Fruit fly (Drosophila melanogaster) whole organism, prepupa: Measurements from ENCODE around the gene CG13771.

Experiments used
- Blimp-1 ChIP-seq: fragments of 200-800 bp; sonication (Bioruptor generic); optimal IDR thresholded peaks from 3 replicates; lab custom pipeline; 2017; ENCODE audit warnings: missing biosample characterization, missing genetic modification characterization, mild to moderate bottlenecking, moderate library complexity, missing genetic modification reagents
- CG10631 ChIP-seq: fragments of 200-800 bp; sonication (Bioruptor generic); optimal IDR thresholded peaks from 2 replicates; lab custom pipeline; 2016; ENCODE audit warnings: missing biosample characterization, missing genetic modification characterization
- CG10669 ChIP-seq: fragments of 200-800 bp; sonication (Bioruptor generic); optimal IDR thresholded peaks from 3 replicates; lab custom pipeline; 2018; ENCODE audit warnings: missing biosample characterization, mild to moderate bottlenecking, missing genetic modification characterization, moderate library complexity
- CG11294 ChIP-seq: fragments of 200-800 bp; sonication (Bioruptor generic); IDR thresholded peaks from 2 replicates; pipeline ENCODE4 v1.3.6; 2022; ENCODE audit warnings: missing biosample characterization, missing genetic modification characterization
- CG11762 ChIP-seq: fragments of 200-800 bp; sonication (Bioruptor generic); optimal IDR thresholded peaks from 3 replicates; lab custom pipeline; 2016; ENCODE audit warnings: missing biosample characterization, missing genetic modification characterization; ENCODE audit not compliant: insufficient read depth
- CG11902 ChIP-seq: fragments of 200-800 bp; sonication (Bioruptor generic); optimal IDR thresholded peaks from 3 replicates; lab custom pipeline; 2016; ENCODE audit warnings: missing biosample characterization, missing genetic modification characterization
- CG15336 ChIP-seq: fragments of 200-800 bp; sonication (Bioruptor generic); IDR thresholded peaks from 2 replicates; pipeline ENCODE4 v1.3.6; 2022; ENCODE audit warnings: missing biosample characterization, missing genetic modification characterization
- CG1621 ChIP-seq: fragments of 200-800 bp; sonication (Bioruptor generic); optimal IDR thresholded peaks from 3 replicates; lab custom pipeline; 2018; ENCODE audit warnings: missing biosample characterization, mild to moderate bottlenecking, missing genetic modification characterization
- CG3032 ChIP-seq: fragments of 200-800 bp; optimal IDR thresholded peaks from 2 replicates; lab custom pipeline; 2019; ENCODE audit warnings: missing biosample characterization, mild to moderate bottlenecking, missing genetic modification characterization, moderate library complexity
- CG32006 ChIP-seq: fragments of 200-800 bp; sonication (Bioruptor generic); optimal IDR thresholded peaks from 3 replicates; lab custom pipeline; 2017; ENCODE audit warnings: missing biosample characterization, mild to moderate bottlenecking, missing genetic modification characterization
- CG34406 ChIP-seq: fragments of 200-800 bp; sonication (Bioruptor generic); optimal IDR thresholded peaks from 3 replicates; lab custom pipeline; 2016; ENCODE audit warnings: missing biosample characterization, missing genetic modification characterization
- CG3919 ChIP-seq: fragments of 200-800 bp; sonication (Bioruptor generic); optimal IDR thresholded peaks from 3 replicates; lab custom pipeline; 2016; ENCODE audit warnings: missing biosample characterization, missing genetic modification characterization
- CG6792 ChIP-seq: fragments of 200-800 bp; sonication (Bioruptor generic); optimal IDR thresholded peaks from 3 replicates; lab custom pipeline; 2016; ENCODE audit warnings: missing biosample characterization, missing genetic modification characterization
- CG6808 ChIP-seq: fragments of 200-800 bp; sonication (Bioruptor generic); optimal IDR thresholded peaks from 3 replicates; lab custom pipeline; 2017; ENCODE audit warnings: missing biosample characterization, missing genetic modification characterization, mild to moderate bottlenecking, moderate library complexity, missing genetic modification reagents
- CG7368 ChIP-seq: fragments of 200-800 bp; sonication (Bioruptor generic); optimal IDR thresholded peaks from 3 replicates; lab custom pipeline; 2016; ENCODE audit warnings: missing biosample characterization, missing genetic modification characterization
- CG8119 ChIP-seq: fragments of 200-800 bp; sonication (Bioruptor generic); IDR thresholded peaks from 3 replicates; pipeline ENCODE4 v1.3.6; 2022; ENCODE audit warnings: missing biosample characterization, missing genetic modification characterization
- CG8319 ChIP-seq: fragments of 200-800 bp; sonication (Bioruptor generic); optimal IDR thresholded peaks from 3 replicates; lab custom pipeline; 2016; ENCODE audit warnings: missing biosample characterization, missing genetic modification characterization
- CG8632 ChIP-seq: fragments of 200-800 bp; sonication (Bioruptor generic); optimal IDR thresholded peaks from 3 replicates; lab custom pipeline; 2016; ENCODE audit warnings: missing biosample characterization, missing genetic modification characterization
- CG9139 ChIP-seq: fragments of 200-800 bp; sonication (Bioruptor generic); optimal IDR thresholded peaks from 3 replicates; lab custom pipeline; 2017; ENCODE audit warnings: missing biosample characterization, mild to moderate bottlenecking, missing genetic modification characterization
- Eip75B ChIP-seq: fragments of 200-800 bp; sonication (Bioruptor generic); optimal IDR thresholded peaks from 3 replicates; lab custom pipeline; 2016; ENCODE audit warnings: missing biosample characterization, missing genetic modification characterization
- Eip78C ChIP-seq: fragments of 200-800 bp; sonication (Bioruptor generic); peaks from one replicate; lab custom pipeline; 2016; ENCODE audit warnings: missing biosample characterization, missing genetic modification characterization
- Eip93F ChIP-seq: fragments of 200-800 bp; sonication (Bioruptor generic); optimal IDR thresholded peaks from 2 replicates; lab custom pipeline; 2016; ENCODE audit warnings: missing biosample characterization, mild to moderate bottlenecking, missing genetic modification characterization
- Ets96B ChIP-seq: fragments of 200-800 bp; optimal IDR thresholded peaks from 2 replicates; lab custom pipeline; 2019; ENCODE audit warnings: missing biosample characterization, mild to moderate bottlenecking, missing genetic modification characterization, moderate library complexity
- Hr38 ChIP-seq: sonication (Bioruptor generic); optimal IDR thresholded peaks from 2 replicates; lab custom pipeline; 2016; ENCODE audit warnings: missing biosample characterization, missing genetic modification characterization
- Hr39 ChIP-seq: fragments of 200-800 bp; sonication (Bioruptor generic); optimal IDR thresholded peaks from 2 replicates; lab custom pipeline; 2016; ENCODE audit warnings: missing biosample characterization, missing genetic modification characterization
- Hr4 ChIP-seq: fragments of 200-800 bp; sonication (Bioruptor generic); optimal IDR thresholded peaks from 3 replicates; lab custom pipeline; 2016; ENCODE audit warnings: missing biosample characterization, missing genetic modification characterization
- Lpt ChIP-seq: fragments of 200-800 bp; sonication (Bioruptor generic); optimal IDR thresholded peaks from 3 replicates; lab custom pipeline; 2016; ENCODE audit warnings: missing biosample characterization, missing genetic modification characterization
- Met ChIP-seq: fragments of 200-800 bp; sonication (Bioruptor generic); optimal IDR thresholded peaks from 3 replicates; lab custom pipeline; 2016; ENCODE audit warnings: missing biosample characterization, missing genetic modification characterization
- OdsH ChIP-seq: fragments of 200-800 bp; sonication (Bioruptor generic); optimal IDR thresholded peaks from 3 replicates; lab custom pipeline; 2016; ENCODE audit warnings: missing biosample characterization, missing genetic modification characterization
- Smox ChIP-seq: fragments of 200-800 bp; sonication (Bioruptor generic); optimal IDR thresholded peaks from 3 replicates; lab custom pipeline; 2016; ENCODE audit warnings: missing biosample characterization, missing genetic modification characterization
- Sox102F ChIP-seq: fragments of 200-800 bp; sonication (Bioruptor generic); optimal IDR thresholded peaks from 2 replicates; lab custom pipeline; 2016; ENCODE audit warnings: missing biosample characterization, mild to moderate bottlenecking, missing genetic modification characterization
- Sox14 ChIP-seq: fragments of 200-800 bp; sonication (Bioruptor generic); optimal IDR thresholded peaks from 3 replicates; lab custom pipeline; 2016; ENCODE audit warnings: missing biosample characterization, missing genetic modification characterization
- Sox15 ChIP-seq: fragments of 200-800 bp; sonication (Bioruptor generic); optimal IDR thresholded peaks from 3 replicates; lab custom pipeline; 2016; ENCODE audit warnings: missing biosample characterization, missing genetic modification characterization
- achi ChIP-seq: fragments of 200-800 bp; sonication (Bioruptor generic); optimal IDR thresholded peaks from 3 replicates; lab custom pipeline; 2016; ENCODE audit warnings: missing biosample characterization, missing genetic modification characterization
- acj6 ChIP-seq: fragments of 200-800 bp; sonication (Bioruptor generic); optimal IDR thresholded peaks from 3 replicates; lab custom pipeline; 2016; ENCODE audit warnings: missing biosample characterization, missing genetic modification characterization
- dac ChIP-seq: fragments of 200-800 bp; sonication (Bioruptor generic); optimal IDR thresholded peaks from 2 replicates; lab custom pipeline; 2017; ENCODE audit warnings: missing biosample characterization, mild to moderate bottlenecking, missing genetic modification characterization
- dsx ChIP-seq: fragments of 200-800 bp; optimal IDR thresholded peaks from 3 replicates; lab custom pipeline; 2019; ENCODE audit warnings: missing biosample characterization, mild to moderate bottlenecking, missing genetic modification characterization, moderate library complexity; ENCODE audit not compliant: poor library complexity, severe bottlenecking
- esn ChIP-seq: fragments of 200-800 bp; sonication (Bioruptor generic); optimal IDR thresholded peaks from 2 replicates; lab custom pipeline; 2016; ENCODE audit warnings: missing biosample characterization, mild to moderate bottlenecking, missing genetic modification characterization, moderate library complexity
- fd85E ChIP-seq: fragments of 200-800 bp; sonication (Bioruptor generic); optimal IDR thresholded peaks from 3 replicates; lab custom pipeline; 2016; ENCODE audit warnings: missing biosample characterization, missing genetic modification characterization
- net ChIP-seq: fragments of 200-800 bp; sonication (Bioruptor generic); optimal IDR thresholded peaks from 3 replicates; lab custom pipeline; 2016; ENCODE audit warnings: missing biosample characterization, missing genetic modification characterization
- pdm3 ChIP-seq: fragments of 200-800 bp; sonication (Bioruptor generic); optimal IDR thresholded peaks from 3 replicates; lab custom pipeline; 2016; ENCODE audit warnings: missing biosample characterization, missing genetic modification characterization
- salr ChIP-seq, 2 experiments: fragments of 200-800 bp; sonication (Bioruptor generic); optimal IDR thresholded peaks; 3 replicates each; lab custom pipeline; 2016 to 2018; ENCODE audit warnings: missing biosample characterization in 2 of 2, missing genetic modification characterization in 2 of 2, mild to moderate bottlenecking in 1 of 2
- spab ChIP-seq: fragments of 200-800 bp; sonication (Bioruptor generic); optimal IDR thresholded peaks from 2 replicates; lab custom pipeline; 2017; ENCODE audit warnings: missing biosample characterization, mild to moderate bottlenecking, missing genetic modification characterization, missing genetic modification reagents
- ss ChIP-seq, 2 experiments: fragments of 200-800 bp; sonication (Bioruptor generic); optimal IDR thresholded peaks; 2 replicates in 1 of 2; 3 replicates in 1 of 2; lab custom pipeline; 2017 to 2018; ENCODE audit warnings: mild to moderate bottlenecking in 2 of 2, missing biosample characterization in 2 of 2, missing genetic modification characterization in 2 of 2, moderate library complexity in 1 of 2
- svp ChIP-seq: fragments of 200-800 bp; sonication (Bioruptor generic); peaks from one replicate; lab custom pipeline; 2016; ENCODE audit warnings: missing biosample characterization, missing genetic modification characterization
- topi ChIP-seq: fragments of 200-800 bp; sonication (Bioruptor generic); optimal IDR thresholded peaks from 3 replicates; lab custom pipeline; 2016; ENCODE audit warnings: missing biosample characterization, missing genetic modification characterization
- vri ChIP-seq: fragments of 200-800 bp; sonication (Bioruptor generic); optimal IDR thresholded peaks from 3 replicates; lab custom pipeline; 2016; ENCODE audit warnings: missing biosample characterization, mild to moderate bottlenecking, missing genetic modification characterization

CG13771 gene

dm6 chr2L:6705081-6705480, 41.7 kb upstream of the CG13771 start:
- TF ChIP-seq OdsH (GFP tag; lab: Kevin White, UChicago), result no peak
- TF ChIP-seq CG10631 (GFP tag; lab: Kevin White, UChicago), result no peak
- no peak for TF ChIP-seq achi (GFP tag; lab: Kevin White, UChicago)
- TF ChIP-seq CG8319 (GFP tag; lab: Kevin White, UChicago), result no peak
- no peak for TF ChIP-seq fd85E (GFP tag; lab: Kevin White, UChicago)
- no peak for TF ChIP-seq CG10669 (GFP tag; lab: Kevin White, UChicago)
- no peak for TF ChIP-seq CG11902
- no peak for TF ChIP-seq dac (GFP tag; lab: Kevin White, UChicago)

dm6 chr2L:6701409-6702199, 38.2 kb upstream of the CG13771 start:
- TF ChIP-seq Hr38 (GFP tag; lab: Kevin White, UChicago) (no peak), CG15336 (GFP tag; lab: Robert Waterston, UW) (no peak), CG8119 (GFP tag; lab: Robert Waterston, UW) (no peak), salr (GFP tag; optimal IDR thresholded peaks at IDR 0.05; lab: Kevin White, UChicago) (no peak), svp (GFP tag; lab: Kevin White, UChicago) (peak; percentile 57), CG8632 (GFP tag; lab: Kevin White, UChicago) (peak; percentile 6), esn (GFP tag; lab: Kevin White, UChicago) (peak; percentile 38), net (GFP tag; lab: Kevin White, UChicago) (peak; percentile 13), Eip75B (GFP tag; lab: Kevin White, UChicago) (peak; percentile 45), Sox14 (GFP tag; lab: Kevin White, UChicago) (peak; percentile 5), Eip93F (GFP tag; lab: Kevin White, UChicago) (no peak), Smox (peak; percentile 3), Eip78C (GFP tag; lab: Kevin White, UChicago) (peak; percentile 89), topi (peak; percentile 24), Sox102F (GFP tag; lab: Kevin White, UChicago) (no peak), acj6 (GFP tag; lab: Kevin White, UChicago) (peak; percentile 38), Hr39 (GFP tag; lab: Kevin White, UChicago) (peak; percentile 26), Ets96B (tag; lab: Kevin White, UChicago) (peak; percentile 51), spab (peak; percentile 18), CG11902 (peak; percentile 22), CG3919 (GFP tag; lab: Kevin White, UChicago) (peak; percentile 48), CG6808 (GFP tag; lab: Kevin White, UChicago) (peak; percentile 21), achi (GFP tag; lab: Kevin White, UChicago) (peak; percentile 24), ss (GFP tag; optimal IDR thresholded peaks at IDR 0.05; lab: Kevin White, UChicago) (peak; percentile 13 to 18), OdsH (GFP tag; lab: Kevin White, UChicago) (peak; percentile 29), CG10669 (GFP tag; lab: Kevin White, UChicago) (peak; percentile 57), vri (GFP tag; lab: Kevin White, UChicago) (peak; percentile 32), Hr4 (no peak), CG1621 (no peak), Lpt (no peak), CG7368 (no peak), CG11762 (GFP tag; lab: Kevin White, UChicago) (no peak), Met (GFP tag; lab: Kevin White, UChicago) (peak; percentile 40), CG11294 (no peak), Blimp-1 (GFP tag; lab: Kevin White, UChicago) (peak; percentile 72), CG6792 (GFP tag; lab: Kevin White, UChicago) (peak; percentile 35), CG3032 (tag; lab: Kevin White, UChicago) (peak; percentile 15), Sox15 (GFP tag; lab: Kevin White, UChicago) (peak; percentile 21), dsx (GFP tag; lab: Kevin White, UChicago) (peak; percentile 20), CG34406 (peak; percentile 5), CG10631 (GFP tag; lab: Kevin White, UChicago) (peak; percentile 1), CG9139 (no peak), CG32006 (peak; percentile 8), pdm3 (GFP tag; lab: Kevin White, UChicago) (peak; percentile 3)
